Worm (Caenorhabditis elegans): ENCODE measurements around the gene tsg-101.

ce11 chrIV:3496358-3496757 is 18.0 kb downstream of the tsg-101 start, which contains the start of gene C09G12.17:
- TF ChIP-seq ama-1 (optimal IDR thresholded peaks at IDR 0.05) (no peak), flt-1 (GFP tag; IDR thresholded peaks at IDR 0.05) (no peak), pes-1 (GFP tag; IDR thresholded peaks at IDR 0.05) (no peak), sea-1 (GFP tag; conservative IDR thresholded peaks at IDR 0.05) (no peak), F13C5.2 (tag; optimal IDR thresholded peaks at IDR 0.05) (no peak), ets-7 (tag; optimal IDR thresholded peaks at IDR 0.05) (no peak), ceh-13 (GFP tag; optimal IDR thresholded peaks at IDR 0.05) (no peak), tbx-37 (GFP tag; conservative IDR thresholded peaks at IDR 0.05) (no peak), hmbx-1 (tag; optimal IDR thresholded peaks at IDR 0.05) (no peak), tra-4 (tag; optimal IDR thresholded peaks at IDR 0.05) (no peak), B0310.2 (tag; optimal IDR thresholded peaks at IDR 0.05) (no peak), hmg-4 (GFP tag; optimal IDR thresholded peaks at IDR 0.05) (no peak), hnd-1 (tag; optimal IDR thresholded peaks at IDR 0.05) (no peak)

Data from whole organism, early embryonic.